Fruit fly (Drosophila melanogaster): ENCODE data around the gene kis.

DNA sequence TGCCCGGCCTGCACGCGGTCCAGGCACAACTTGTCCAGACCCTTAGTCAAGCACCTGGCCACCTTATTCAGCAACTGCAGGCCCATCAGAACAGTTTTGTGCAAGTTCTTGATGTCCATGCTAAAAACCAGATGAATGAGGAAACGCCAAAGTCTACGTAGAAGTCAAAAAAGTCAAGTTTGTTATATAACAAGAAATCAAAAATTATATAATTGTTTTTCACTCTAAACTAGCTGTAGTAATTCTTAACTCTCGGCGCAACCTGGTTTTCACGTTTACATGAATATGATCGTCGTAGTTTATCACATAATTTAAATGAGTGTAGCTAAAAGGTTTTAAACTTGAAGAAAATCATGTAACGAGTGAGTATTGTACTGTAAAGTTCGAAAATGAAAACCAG, 46.1 kb downstream of the kis start:
- TF ChIP-seq N (GFP tag; optimal IDR thresholded peaks at IDR 0.05) (no peak), brk (GFP tag; optimal IDR thresholded peaks at IDR 0.05) (no peak), Vsx2 (GFP tag; optimal IDR thresholded peaks at IDR 0.05; ENCODE audit: partially characterized antibody) (no peak), dl (GFP tag; optimal IDR thresholded peaks at IDR 0.05; ENCODE audit: insufficient read depth in 1 of 2, partially characterized antibody in 2 of 2) (no peak), fru (GFP tag; optimal IDR thresholded peaks at IDR 0.05) (no peak), Hnf4 (GFP tag; optimal IDR thresholded peaks at IDR 0.05) (no peak), psq (GFP tag; optimal IDR thresholded peaks at IDR 0.05) (no peak)

Measured in whole organism, wandering third instar larva.